Fruit fly (Drosophila melanogaster): ENCODE results near the gene Ire1.
A peak's percentile ranks its signal among the peaks of the same experiment; 100 is the strongest.

Gene Ire1

dm6 chr3R:19833546-19833945 is 27.5 kb downstream of the Ire1 start:
- no peak for TF ChIP-seq CG1620 (GFP tag; optimal IDR thresholded peaks at IDR 0.05)
- TF ChIP-seq kay (GFP tag; ENCODE audit: borderline replicate concordance): peak; percentile 11

DNA sequence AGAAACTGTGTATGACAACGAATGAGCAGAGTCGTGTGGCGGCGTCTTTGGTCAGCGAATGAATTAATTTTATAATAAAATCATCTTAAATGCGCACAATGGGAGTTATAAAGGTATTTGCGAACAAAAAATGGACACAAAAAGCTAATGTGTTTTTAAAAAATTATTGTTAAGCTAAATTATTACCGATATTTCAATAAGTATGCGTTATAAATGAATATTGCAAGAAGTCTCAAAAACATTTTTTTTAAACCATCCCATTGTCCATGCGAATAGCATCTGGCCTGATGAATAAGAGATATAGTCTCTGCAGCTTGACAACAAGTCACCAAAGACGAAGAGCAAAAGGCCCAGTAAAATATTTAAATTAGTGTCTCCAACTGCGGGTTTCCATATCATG is 30.1 kb downstream of the Ire1 start:
- TF ChIP-seq CG7101 (tag; optimal IDR thresholded peaks at IDR 0.05) (no peak), CG1620 (GFP tag; optimal IDR thresholded peaks at IDR 0.05) (no peak), CG7045 (GFP tag; optimal IDR thresholded peaks at IDR 0.05) (no peak), CG12768 (GFP tag; optimal IDR thresholded peaks at IDR 0.05) (no peak), Mnt (GFP tag; optimal IDR thresholded peaks at IDR 0.05) (no peak), CG33017 (tag; optimal IDR thresholded peaks at IDR 0.05) (no peak), cnc (optimal IDR thresholded peaks at IDR 0.05) (no peak), tj (GFP tag; optimal IDR thresholded peaks at IDR 0.05) (no peak), Hr96 (GFP tag; optimal IDR thresholded peaks at IDR 0.05) (no peak), pad (GFP tag; optimal IDR thresholded peaks at IDR 0.05) (no peak), Crg-1 (GFP tag; optimal IDR thresholded peaks at IDR 0.05) (no peak), toe (GFP tag; optimal IDR thresholded peaks at IDR 0.05) (no peak), kay (GFP tag; ENCODE audit: borderline replicate concordance) (no peak), cic (GFP tag; optimal IDR thresholded peaks at IDR 0.05) (no peak), CG5204 (GFP tag; optimal IDR thresholded peaks at IDR 0.05) (no peak), bab1 (GFP tag; optimal IDR thresholded peaks at IDR 0.05) (no peak)

DNA sequence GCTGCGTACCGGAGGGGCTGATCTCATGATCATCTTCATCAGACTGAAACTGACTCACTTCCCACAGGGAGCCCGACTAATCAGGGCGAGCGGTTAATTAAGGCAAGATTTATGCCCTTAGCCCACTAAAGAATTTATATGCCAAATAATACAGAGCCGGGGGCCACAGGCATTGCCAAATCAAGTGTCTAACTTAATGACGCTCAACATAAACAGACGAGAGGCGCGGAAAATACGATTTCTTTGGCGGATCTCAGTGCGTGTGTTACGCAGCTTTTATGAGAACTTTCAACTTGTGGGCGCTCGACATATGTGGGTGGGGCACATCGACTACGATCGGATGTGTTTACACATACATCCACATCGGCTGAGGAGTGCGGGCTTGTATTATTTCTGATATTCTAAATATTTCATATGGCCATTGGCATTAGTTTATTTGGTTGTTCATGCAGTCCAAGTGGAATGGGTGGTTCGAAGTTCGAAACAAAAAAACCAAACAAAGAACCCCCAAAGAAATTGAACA is 34.2 kb downstream of the Ire1 start:
- TF ChIP-seq Mnt (GFP tag; optimal IDR thresholded peaks at IDR 0.05) (no peak), toe (GFP tag; optimal IDR thresholded peaks at IDR 0.05) (no peak), CG5204 (GFP tag; optimal IDR thresholded peaks at IDR 0.05) (no peak), bab1 (GFP tag; optimal IDR thresholded peaks at IDR 0.05) (no peak), CG14711 (tag; optimal IDR thresholded peaks at IDR 0.05) (no peak), CG33017 (tag; optimal IDR thresholded peaks at IDR 0.05) (no peak), Crg-1 (GFP tag; optimal IDR thresholded peaks at IDR 0.05) (no peak), Hr96 (GFP tag; optimal IDR thresholded peaks at IDR 0.05) (no peak), tj (GFP tag; optimal IDR thresholded peaks at IDR 0.05) (no peak), CG7101 (tag; optimal IDR thresholded peaks at IDR 0.05) (no peak), Clk (GFP tag; optimal IDR thresholded peaks at IDR 0.05) (no peak)

DNA sequence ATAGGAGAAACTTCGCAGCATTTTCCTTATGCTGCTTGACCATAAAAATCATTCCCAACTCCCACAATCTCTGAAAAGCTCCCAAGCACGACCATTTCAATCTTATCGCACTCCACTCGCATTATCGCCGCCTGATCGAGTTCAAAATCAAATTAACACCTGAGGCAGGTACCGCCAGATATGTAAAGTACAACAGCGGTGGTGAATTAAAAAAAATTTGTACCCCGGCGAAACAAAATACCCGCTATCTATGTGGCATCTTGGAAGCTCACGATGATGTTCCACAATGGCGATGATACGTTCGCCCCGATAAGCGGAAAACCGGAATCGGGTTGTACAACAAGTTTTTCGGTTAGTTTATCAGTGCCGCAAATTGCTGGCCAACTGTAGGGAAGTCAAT is 34.7 kb downstream of the Ire1 start:
- no peak for TF ChIP-seq Clk (GFP tag; optimal IDR thresholded peaks at IDR 0.05)
- no peak for TF ChIP-seq cnc (optimal IDR thresholded peaks at IDR 0.05)
- TF ChIP-seq bab1 (GFP tag; optimal IDR thresholded peaks at IDR 0.05): no peak

dm6 chr3R:19824480-19824879 is 36.6 kb downstream of the Ire1 start:
- no peak for TF ChIP-seq CG12768 (GFP tag; optimal IDR thresholded peaks at IDR 0.05)
- TF ChIP-seq CG33017 (tag; optimal IDR thresholded peaks at IDR 0.05): no peak
- TF ChIP-seq toe (GFP tag; optimal IDR thresholded peaks at IDR 0.05): no peak
- no peak for TF ChIP-seq tj (GFP tag; optimal IDR thresholded peaks at IDR 0.05)
- TF ChIP-seq CG7045 (GFP tag; optimal IDR thresholded peaks at IDR 0.05): no peak
- TF ChIP-seq Mnt (GFP tag; optimal IDR thresholded peaks at IDR 0.05): no peak
- no peak for TF ChIP-seq Crg-1 (GFP tag; optimal IDR thresholded peaks at IDR 0.05)
- no peak for TF ChIP-seq Clk (GFP tag; optimal IDR thresholded peaks at IDR 0.05)
- no peak for TF ChIP-seq CG5204 (GFP tag; optimal IDR thresholded peaks at IDR 0.05)

DNA sequence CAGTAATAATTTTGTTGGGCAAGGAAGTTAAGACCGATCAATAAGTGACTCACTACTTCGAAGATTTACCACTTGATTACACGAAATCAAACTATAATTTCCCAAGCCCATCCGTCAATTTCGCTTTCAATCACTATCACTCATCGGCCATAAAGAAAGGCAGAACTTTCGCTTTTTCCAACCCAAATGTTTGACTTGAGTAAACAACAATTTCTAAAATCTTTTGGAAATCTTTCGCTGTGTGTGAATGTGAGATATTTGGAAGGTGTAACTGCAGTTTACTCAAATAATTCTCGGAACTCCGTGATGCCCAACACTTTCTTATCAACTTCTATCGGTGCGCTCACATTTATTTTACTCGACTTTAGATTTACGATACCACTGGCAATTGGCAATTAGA is 39.0 kb downstream of the Ire1 start:
- TF ChIP-seq Hr96 (GFP tag; optimal IDR thresholded peaks at IDR 0.05) (no peak), CG1620 (GFP tag; optimal IDR thresholded peaks at IDR 0.05) (no peak), kay (GFP tag; ENCODE audit: borderline replicate concordance) (peak; percentile 59), CG7101 (tag; optimal IDR thresholded peaks at IDR 0.05) (no peak)

DNA sequence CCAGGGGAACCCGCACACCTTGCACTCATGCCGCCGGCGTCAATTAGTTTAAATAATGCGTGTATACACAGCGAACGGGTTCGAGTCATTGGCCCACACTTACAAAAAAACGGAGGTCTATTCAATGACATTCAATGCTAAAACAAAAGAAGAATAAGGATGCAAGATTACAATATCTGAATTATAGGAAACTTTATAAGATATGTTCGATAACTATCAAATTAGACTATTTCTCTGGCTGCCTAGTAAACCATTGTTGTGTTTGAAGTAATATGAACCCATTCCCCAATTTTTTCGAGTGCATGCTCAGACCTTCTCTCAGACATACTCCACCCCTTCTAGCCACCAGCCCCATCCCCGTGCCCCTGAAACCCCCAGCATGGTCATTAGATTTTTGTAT is 40.1 kb downstream of the Ire1 start:
- TF ChIP-seq toe (GFP tag; optimal IDR thresholded peaks at IDR 0.05): no peak
- no peak for TF ChIP-seq CG7045 (GFP tag; optimal IDR thresholded peaks at IDR 0.05)
- no peak for TF ChIP-seq kay (GFP tag; ENCODE audit: borderline replicate concordance)
- TF ChIP-seq cic (GFP tag; optimal IDR thresholded peaks at IDR 0.05): no peak
- TF ChIP-seq Crg-1 (GFP tag; optimal IDR thresholded peaks at IDR 0.05): no peak

DNA sequence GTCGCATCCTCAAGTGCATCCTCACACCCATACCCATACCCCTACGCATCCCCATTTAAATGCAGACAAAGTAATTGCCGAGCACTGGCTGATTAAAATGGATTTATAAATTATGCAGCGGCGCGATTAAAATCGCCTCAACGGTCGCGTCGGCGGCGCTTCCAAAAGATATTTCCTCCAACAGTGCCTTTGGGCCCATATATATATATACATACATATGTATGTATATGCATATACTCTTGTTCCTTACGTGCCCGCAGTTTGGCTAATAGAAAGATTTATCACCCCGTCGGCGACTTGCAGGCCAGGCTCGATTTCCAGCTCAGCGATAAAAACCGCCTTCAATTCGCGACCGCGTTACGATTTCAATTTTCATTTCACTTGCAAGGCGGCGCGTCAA is 44.3 kb downstream of the Ire1 start:
- TF ChIP-seq kay (GFP tag; ENCODE audit: borderline replicate concordance) (no peak), CG33017 (tag; optimal IDR thresholded peaks at IDR 0.05) (no peak), CG11617 (GFP tag; optimal IDR thresholded peaks at IDR 0.05) (no peak), CG1620 (GFP tag; optimal IDR thresholded peaks at IDR 0.05) (no peak)

dm6 chr3R:19813217-19813616 is 47.9 kb downstream of the Ire1 start:
- TF ChIP-seq Mnt (GFP tag; optimal IDR thresholded peaks at IDR 0.05) (no peak), Crg-1 (GFP tag; optimal IDR thresholded peaks at IDR 0.05) (no peak), ovo (GFP tag; optimal IDR thresholded peaks at IDR 0.05) (no peak), CG7101 (tag; optimal IDR thresholded peaks at IDR 0.05) (no peak)

Measured in whole organism, adult.